Fruit fly (Drosophila melanogaster) whole organism, pupa: Measurements from ENCODE around the gene a5.

Experiments used
- CG10348 ChIP-seq: fragments of 200-800 bp; sonication (Bioruptor generic); IDR thresholded peaks from 2 replicates; pipeline ENCODE4 v1.3.6; 2022; ENCODE audit warnings: missing biosample characterization, missing genetic modification characterization
- CG14655 ChIP-seq: fragments of 200-800 bp; sonication (Bioruptor generic); optimal IDR thresholded peaks from 3 replicates; lab custom pipeline; 2017; ENCODE audit warnings: mild to moderate bottlenecking, missing biosample characterization, missing genetic modification reagents, missing genetic modification characterization
- CG34367 ChIP-seq: fragments of 200-800 bp; sonication (Bioruptor generic); optimal IDR thresholded peaks from 2 replicates; lab custom pipeline; 2018; ENCODE audit warnings: missing biosample characterization, mild to moderate bottlenecking, missing genetic modification characterization
- CG4496 ChIP-seq: fragments of 200-800 bp; sonication (Bioruptor generic); IDR thresholded peaks from 3 replicates; pipeline ENCODE4 v1.3.6; 2022; ENCODE audit warnings: missing biosample characterization, missing genetic modification characterization
- CG8159 ChIP-seq: fragments of 200-800 bp; sonication (Bioruptor generic); optimal IDR thresholded peaks from 3 replicates; lab custom pipeline; 2018; ENCODE audit warnings: missing biosample characterization, mild to moderate bottlenecking, missing genetic modification characterization, moderate library complexity
- EcR ChIP-seq: fragments of 200-800 bp; sonication (Bioruptor generic); optimal IDR thresholded peaks from 3 replicates; lab custom pipeline; 2019; ENCODE audit warnings: missing biosample characterization, missing genetic modification characterization, mild to moderate bottlenecking, moderate library complexity, missing genetic modification reagents
- Pif1A ChIP-seq: fragments of 200-800 bp; sonication (Bioruptor generic); optimal IDR thresholded peaks from 3 replicates; lab custom pipeline; 2016; ENCODE audit warnings: missing biosample characterization, missing genetic modification characterization
- rn ChIP-seq: fragments of 200-800 bp; sonication (Bioruptor generic); IDR thresholded peaks from 2 replicates; pipeline ENCODE4 v1.3.6; 2022; ENCODE audit warnings: missing biosample characterization, missing genetic modification characterization

DNA sequence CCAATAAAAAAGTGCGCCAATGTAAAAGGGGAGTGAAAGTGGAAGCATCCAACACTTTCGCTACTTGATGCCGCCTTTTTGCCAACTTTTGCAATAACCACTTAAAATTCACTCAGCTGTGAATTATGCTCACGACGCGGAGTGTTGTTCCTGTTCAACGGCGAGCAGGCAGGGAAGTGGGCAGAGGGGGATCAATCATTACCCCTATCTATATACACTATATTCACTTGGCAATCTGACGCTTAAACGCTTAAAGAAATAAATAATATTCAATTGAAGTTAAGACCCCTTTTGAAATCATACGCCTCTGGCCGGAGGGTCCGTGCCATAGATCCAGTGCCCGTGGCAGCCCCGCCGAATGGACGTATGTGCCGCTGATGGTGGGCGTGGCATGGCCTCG, 13.7 kb upstream of the a5 start:
- peak; percentile 23 for TF ChIP-seq CG14655 (GFP tag; lab: Kevin White, UChicago)
- TF ChIP-seq CG10348 (GFP tag; lab: Robert Waterston, UW) = no peak
- no peak for TF ChIP-seq Pif1A (GFP tag; lab: Kevin White, UChicago)
- no peak for TF ChIP-seq rn (GFP tag; lab: Robert Waterston, UW)
- TF ChIP-seq EcR (GFP tag; lab: Kevin White, UChicago) = no peak
- no peak for TF ChIP-seq CG34367 (tag; lab: Kevin White, UChicago)
- peak; percentile 15 for TF ChIP-seq CG8159
- TF ChIP-seq CG4496 = peak; percentile 70
